Worm (Caenorhabditis elegans): ENCODE results near the gene tsp-11.

DNA sequence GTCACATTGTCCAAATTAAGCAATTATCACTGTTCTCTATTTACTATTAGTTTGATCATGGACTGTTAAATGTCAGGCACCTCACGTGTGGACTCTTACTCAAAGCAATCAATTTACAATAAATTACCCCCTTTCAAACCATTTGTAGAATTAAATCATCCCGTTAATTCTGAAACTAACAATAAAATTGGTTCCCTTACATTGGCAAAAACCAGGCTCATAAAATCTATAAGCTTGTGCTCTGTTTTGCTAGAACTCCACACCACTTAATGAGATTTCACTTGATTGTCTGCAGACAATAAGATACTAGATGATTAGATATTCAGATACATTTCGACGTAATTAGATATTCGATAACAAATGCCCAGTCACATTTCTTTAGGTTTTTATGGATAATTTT lies 7.1 kb downstream of the tsp-11 start:
- TF ChIP-seq pqm-1 (tag; optimal IDR thresholded peaks at IDR 0.05), result no peak
- no peak for TF ChIP-seq egl-27 (tag; optimal IDR thresholded peaks at IDR 0.05)
- no peak for TF ChIP-seq elt-1 (tag; optimal IDR thresholded peaks at IDR 0.05)
- no peak for TF ChIP-seq nhr-76 (tag; optimal IDR thresholded peaks at IDR 0.05)
- no peak for TF ChIP-seq tbx-2 (tag; optimal IDR thresholded peaks at IDR 0.05)
- no peak for TF ChIP-seq unc-39 (tag; optimal IDR thresholded peaks at IDR 0.05)

Measured in whole organism, L3 larva.